Fruit fly (Drosophila melanogaster) whole organism, wandering third instar larva: ENCODE results near the gene CG45428.

Source experiments
- Abd-B ChIP-seq: fragments of >200 bp; optimal IDR thresholded peaks from 2 replicates; lab custom pipeline; 2017; ENCODE audit warnings: missing biosample characterization, missing genetic modification characterization
- CG32264 ChIP-seq: fragments of 200-800 bp; sonication (Bioruptor generic); optimal IDR thresholded peaks from 2 replicates; lab custom pipeline; 2016; ENCODE audit warnings: missing biosample characterization, missing genetic modification characterization
- CG9705 ChIP-seq: fragments of 200-800 bp; sonication (Bioruptor generic); optimal IDR thresholded peaks from 2 replicates; lab custom pipeline; 2018; ENCODE audit warnings: missing biosample characterization, mild to moderate bottlenecking, missing genetic modification characterization
- CrebA ChIP-seq: fragments of 200-800 bp; sonication (Bioruptor generic); optimal IDR thresholded peaks from 2 replicates; lab custom pipeline; 2016; ENCODE audit warnings: missing biosample characterization, mild to moderate bottlenecking, missing genetic modification characterization, borderline replicate concordance
- Dfd ChIP-seq: fragments of >200 bp; optimal IDR thresholded peaks from 2 replicates; lab custom pipeline; 2017; ENCODE audit warnings: missing biosample characterization, missing genetic modification characterization
- Dif ChIP-seq: fragments of 200-275, 200-300 bp; sonication (Bioruptor generic); optimal IDR thresholded peaks from 2 replicates; lab custom pipeline; 2018; ENCODE audit warnings: missing biosample characterization, missing genetic modification characterization; ENCODE audit not compliant: partially characterized antibody
- GATAd ChIP-seq: sonication (Bioruptor generic); optimal IDR thresholded peaks from 2 replicates; lab custom pipeline; 2016; ENCODE audit warnings: missing biosample characterization, missing genetic modification characterization
- HLH106 ChIP-seq: fragments of 200-800 bp; optimal IDR thresholded peaks from 3 replicates; lab custom pipeline; 2019; ENCODE audit warnings: missing biosample characterization, mild to moderate bottlenecking, missing genetic modification characterization, moderate library complexity
- Hnf4 ChIP-seq: fragments of 200-800 bp; sonication (Bioruptor generic); optimal IDR thresholded peaks from 2 replicates; lab custom pipeline; 2016; ENCODE audit warnings: missing biosample characterization, mild to moderate bottlenecking, missing genetic modification characterization
- Hr78 ChIP-seq: fragments of >200 bp; optimal IDR thresholded peaks from 2 replicates; lab custom pipeline; 2017; ENCODE audit warnings: missing biosample characterization, missing genetic modification characterization
- Hr83 ChIP-seq: fragments of 200-300 bp; sonication (Bioruptor generic); optimal IDR thresholded peaks from 2 replicates; lab custom pipeline; 2016; ENCODE audit warnings: missing biosample characterization, mild to moderate bottlenecking, missing genetic modification characterization, moderate library complexity; ENCODE audit not compliant: poor library complexity, severe bottlenecking
- Jra ChIP-seq: sonication (Bioruptor generic); optimal IDR thresholded peaks from 2 replicates; lab custom pipeline; 2016; ENCODE audit warnings: missing biosample characterization, missing genetic modification characterization
- Mio ChIP-seq: sonication (Bioruptor generic); optimal IDR thresholded peaks from 2 replicates; lab custom pipeline; 2016; ENCODE audit warnings: missing biosample characterization, missing genetic modification characterization
- Myc ChIP-seq: fragments of >200 bp; optimal IDR thresholded peaks from 2 replicates; lab custom pipeline; 2017
- N ChIP-seq: fragments of >200 bp; optimal IDR thresholded peaks from 2 replicates; lab custom pipeline; 2018; ENCODE audit warnings: missing biosample characterization, missing external identifiers, missing genetic modification characterization
- OdsH ChIP-seq: fragments of 200-800 bp; sonication (Bioruptor generic); optimal IDR thresholded peaks from 2 replicates; lab custom pipeline; 2016; ENCODE audit warnings: missing biosample characterization, mild to moderate bottlenecking, missing genetic modification characterization
- Rel ChIP-seq, 2 experiments: fragments of 200-800 bp; sonication (Bioruptor generic) in 1 of 2; optimal IDR thresholded peaks; 2 replicates in 1 of 2; 3 replicates in 1 of 2; lab custom pipeline; 2016 to 2019; ENCODE audit warnings: mild to moderate bottlenecking in 2 of 2, missing biosample characterization in 2 of 2, missing genetic modification characterization in 2 of 2, moderate library complexity in 1 of 2
- Sp1 ChIP-seq: fragments of 200-800 bp; sonication (Bioruptor generic); optimal IDR thresholded peaks from 3 replicates; lab custom pipeline; 2019; ENCODE audit warnings: missing biosample characterization, mild to moderate bottlenecking, missing genetic modification characterization, moderate library complexity
- Vsx2 ChIP-seq: fragments of 200-300, 225-300 bp; sonication (Bioruptor generic); optimal IDR thresholded peaks from 2 replicates; lab custom pipeline; 2018; ENCODE audit warnings: missing biosample characterization, missing genetic modification characterization; ENCODE audit not compliant: partially characterized antibody
- br ChIP-seq: fragments of 200-800 bp; sonication (Bioruptor generic); optimal IDR thresholded peaks from 2 replicates; lab custom pipeline; 2016; ENCODE audit warnings: missing biosample characterization, missing genetic modification characterization
- brk ChIP-seq: fragments of 200-800 bp; sonication (Bioruptor generic); optimal IDR thresholded peaks from 2 replicates; lab custom pipeline; 2016; ENCODE audit warnings: missing biosample characterization, mild to moderate bottlenecking, missing genetic modification characterization
- dl ChIP-seq, 2 experiments: fragments of 175-275, 200-275 bp in 1 of 2; fragments of 200-275 bp in 1 of 2; sonication (Bioruptor generic); optimal IDR thresholded peaks; lab custom pipeline; 2018; ENCODE audit warnings: mild to moderate bottlenecking in 2 of 2, missing biosample characterization in 2 of 2, missing genetic modification characterization in 2 of 2, moderate library complexity in 2 of 2; ENCODE audit not compliant: partially characterized antibody in 2 of 2, insufficient read depth in 1 of 2
- dmrt93B ChIP-seq: fragments of 200-800 bp; sonication (Bioruptor generic); optimal IDR thresholded peaks from 2 replicates; lab custom pipeline; 2018; ENCODE audit warnings: missing biosample characterization, mild to moderate bottlenecking, missing genetic modification characterization
- dsf ChIP-seq: sonication (Bioruptor generic); optimal IDR thresholded peaks from 2 replicates; lab custom pipeline; 2016; ENCODE audit warnings: missing biosample characterization, missing genetic modification characterization, borderline replicate concordance
- ey ChIP-seq: fragments of 200-800 bp; sonication (Bioruptor generic); optimal IDR thresholded peaks from 2 replicates; lab custom pipeline; 2016; ENCODE audit warnings: missing biosample characterization, missing genetic modification characterization
- foxo ChIP-seq, 2 experiments: fragments of 200-800 bp; sonication (Bioruptor generic); optimal IDR thresholded peaks; 2 replicates in 1 of 2; 3 replicates in 1 of 2; lab custom pipeline; 2016 to 2017; ENCODE audit warnings: missing biosample characterization in 2 of 2, missing genetic modification characterization in 2 of 2
- fru ChIP-seq: fragments of 200-800 bp; sonication (Bioruptor generic); optimal IDR thresholded peaks from 3 replicates; lab custom pipeline; 2016; ENCODE audit warnings: missing biosample characterization, mild to moderate bottlenecking, missing genetic modification characterization
- h ChIP-seq: fragments of 200-800 bp; sonication (Bioruptor generic); optimal IDR thresholded peaks from 3 replicates; lab custom pipeline; 2016; ENCODE audit warnings: missing biosample characterization, mild to moderate bottlenecking, missing genetic modification characterization
- jim ChIP-seq: fragments of 175-275, 200-325 bp; sonication (Bioruptor generic); optimal IDR thresholded peaks from 2 replicates; lab custom pipeline; 2016; ENCODE audit warnings: missing biosample characterization, mild to moderate bottlenecking, missing genetic modification characterization
- lola ChIP-seq: fragments of >200 bp; optimal IDR thresholded peaks from 2 replicates; lab custom pipeline; 2017; ENCODE audit warnings: missing biosample characterization, missing genetic modification characterization
- pan ChIP-seq: fragments of >200 bp; optimal IDR thresholded peaks from 2 replicates; lab custom pipeline; 2017
- psq ChIP-seq: fragments of 200-800 bp; sonication (Bioruptor generic); optimal IDR thresholded peaks from 3 replicates; lab custom pipeline; 2017; ENCODE audit warnings: missing biosample characterization, mild to moderate bottlenecking, missing genetic modification characterization, moderate library complexity
- rgr ChIP-seq: fragments of 200-800 bp; sonication (Bioruptor generic); optimal IDR thresholded peaks from 3 replicates; lab custom pipeline; 2016; ENCODE audit warnings: missing biosample characterization, mild to moderate bottlenecking, missing genetic modification characterization
- sage ChIP-seq: fragments of 200-800 bp; sonication (Bioruptor generic); optimal IDR thresholded peaks from 2 replicates; lab custom pipeline; 2016; ENCODE audit warnings: missing biosample characterization, mild to moderate bottlenecking, missing genetic modification characterization
- sv ChIP-seq: fragments of 200-800 bp; sonication (Bioruptor generic); optimal IDR thresholded peaks from 3 replicates; lab custom pipeline; 2016; ENCODE audit warnings: missing biosample characterization, missing genetic modification characterization
- tai ChIP-seq: sonication (Bioruptor generic); optimal IDR thresholded peaks from 2 replicates; lab custom pipeline; 2016; ENCODE audit warnings: missing biosample characterization, missing genetic modification characterization
- usp ChIP-seq: fragments of >200 bp; optimal IDR thresholded peaks from 2 replicates; lab custom pipeline; 2017; ENCODE audit warnings: missing biosample characterization, missing genetic modification characterization
- woc ChIP-seq: sonication (Bioruptor generic); optimal IDR thresholded peaks from 2 replicates; lab custom pipeline; 2016; ENCODE audit warnings: missing biosample characterization, mild to moderate bottlenecking, missing genetic modification characterization

The CG45428 gene

dm6 chr3L:22879344-22879723 is 42.5 kb upstream of the CG45428 start:
- TF ChIP-seq h (GFP tag; lab: Kevin White, UChicago), result no peak
- no peak for TF ChIP-seq Jra (GFP tag; lab: Kevin White, UChicago)
- no peak for TF ChIP-seq CrebA (GFP tag; lab: Kevin White, UChicago)
- no peak for TF ChIP-seq rgr (GFP tag; lab: Kevin White, UChicago)
- no peak for TF ChIP-seq jim
- TF ChIP-seq brk (GFP tag; lab: Kevin White, UChicago), result no peak
- TF ChIP-seq CG32264 (GFP tag; lab: Kevin White, UChicago), result no peak
- TF ChIP-seq Hr78, result no peak
- TF ChIP-seq psq (GFP tag; lab: Kevin White, UChicago), result no peak
- TF ChIP-seq foxo (GFP tag; optimal IDR thresholded peaks at IDR 0.05; lab: Kevin White, UChicago), result no peak
- TF ChIP-seq, all 38 proteins: peak for 0

dm6 chr3L:22878723-22879343 is 42.0 kb upstream of the CG45428 start, which contains the start of the genes Chro and Ssl1:
Gene Chro (minus strand): TSS chr3L:22878984.
Gene Ssl1 (plus strand): TSS chr3L:22879089.
- TF ChIP-seq Abd-B (GFP tag; lab: Kevin White, UChicago) (no peak), OdsH (peak; percentile 100), Mio (GFP tag; lab: Kevin White, UChicago) (peak; percentile 97), br (GFP tag; lab: Kevin White, UChicago) (peak; percentile 100), Jra (GFP tag; lab: Kevin White, UChicago) (peak; percentile 99), Dif (GFP tag; lab: Kevin White, UChicago) (peak; percentile 39), N (GFP tag; lab: Kevin White, UChicago) (no peak), Hr78 (no peak), GATAd (peak; percentile 99), tai (peak; percentile 99), pan (lab: Kevin White, UChicago) (no peak), Rel (GFP tag; optimal IDR thresholded peaks at IDR 0.05; lab: Kevin White, UChicago) (peak; percentile 99), Rel (tag; optimal IDR thresholded peaks at IDR 0.05; lab: Kevin White, UChicago) (peak; percentile 94), sage (peak; percentile 99), sv (peak; percentile 100), Hr83 (GFP tag; lab: Kevin White, UChicago) (peak; percentile 99), usp (GFP tag; lab: Kevin White, UChicago) (no peak), h (GFP tag; lab: Kevin White, UChicago) (peak; percentile 100), CG32264 (GFP tag; lab: Kevin White, UChicago) (peak; percentile 99), rgr (GFP tag; lab: Kevin White, UChicago) (peak; percentile 100), psq (GFP tag; lab: Kevin White, UChicago) (peak; percentile 99), jim (peak; percentile 92), Vsx2 (GFP tag; lab: Kevin White, UChicago) (no peak), dmrt93B (GFP tag; lab: Kevin White, UChicago) (peak; percentile 100), HLH106 (peak; percentile 100), Myc (peak; percentile 92), CrebA (GFP tag; lab: Kevin White, UChicago) (peak; percentile 98), dl (GFP tag; optimal IDR thresholded peaks at IDR 0.05; lab: Kevin White, UChicago; ENCODE audit: insufficient read depth in 1 of 2, partially characterized antibody in 2 of 2) (no peak), ey (peak; percentile 100), dsf (GFP tag; lab: Kevin White, UChicago) (peak; percentile 97), woc (GFP tag; lab: Kevin White, UChicago) (peak; percentile 99), lola (GFP tag; lab: Kevin White, UChicago) (no peak), fru (GFP tag; lab: Kevin White, UChicago) (peak; percentile 100), foxo (GFP tag; optimal IDR thresholded peaks at IDR 0.05; lab: Kevin White, UChicago) (peak; percentile 99 to 100), Hnf4 (peak; percentile 100), Dfd (GFP tag; lab: Kevin White, UChicago) (peak; percentile 95), brk (GFP tag; lab: Kevin White, UChicago) (peak; percentile 98), CG9705 (GFP tag; lab: Kevin White, UChicago) (peak; percentile 99), Sp1 (GFP tag; lab: Kevin White, UChicago) (peak; percentile 100)
